Fruit fly (Drosophila melanogaster): ENCODE results near the gene Pak3.
A peak's percentile ranks its signal among the peaks of the same experiment; 100 is the strongest.

Pak3 gene

dm6 chr3R:16431707-16432106, 21.9 kb downstream of the Pak3 start (continued):
- TF ChIP-seq chif (GFP tag; optimal IDR thresholded peaks at IDR 0.05) (peak in 1 of 2 experiments; percentile 68), crol (GFP tag; IDR thresholded peaks at IDR 0.05) (no peak), cwo (GFP tag; optimal IDR thresholded peaks at IDR 0.05) (no peak), CG30431 (GFP tag; optimal IDR thresholded peaks at IDR 0.05) (no peak), GATAe (GFP tag; conservative IDR thresholded peaks at IDR 0.05) (no peak), CG9817 (tag; optimal IDR thresholded peaks at IDR 0.05) (peak; percentile 14), hkb (optimal IDR thresholded peaks at IDR 0.05) (peak; percentile 37), hkb (GFP tag; IDR thresholded peaks at IDR 0.05) (no peak), ab (GFP tag; optimal IDR thresholded peaks at IDR 0.05) (no peak), schlank (tag; optimal IDR thresholded peaks at IDR 0.05) (no peak), ham (GFP tag; IDR thresholded peaks at IDR 0.05) (no peak), CG7357 (GFP tag; IDR thresholded peaks at IDR 0.05) (no peak), nerfin-1 (tag; optimal IDR thresholded peaks at IDR 0.05) (peak; percentile 28), MESR4 (GFP tag; optimal IDR thresholded peaks at IDR 0.05) (no peak), Ssrp (tag; optimal IDR thresholded peaks at IDR 0.05) (no peak), CG9876 (GFP tag; optimal IDR thresholded peaks at IDR 0.05) (no peak), CG3838 (GFP tag; optimal IDR thresholded peaks at IDR 0.05) (no peak), sim (GFP tag; IDR thresholded peaks at IDR 0.05) (no peak), CG11560 (tag; IDR thresholded peaks at IDR 0.05) (no peak), CG10147 (GFP tag; optimal IDR thresholded peaks at IDR 0.05) (no peak), pho (GFP tag; optimal IDR thresholded peaks at IDR 0.05) (peak; percentile 14), Trl (optimal IDR thresholded peaks at IDR 0.05) (no peak), Trl (GFP tag; optimal IDR thresholded peaks at IDR 0.05) (peak; percentile 60), dm (GFP tag; optimal IDR thresholded peaks at IDR 0.05) (peak; percentile 38), Nf-YC (tag; optimal IDR thresholded peaks at IDR 0.05) (peak; percentile 33), ac (GFP tag; optimal IDR thresholded peaks at IDR 0.05) (no peak), onecut (GFP tag; IDR thresholded peaks at IDR 0.05) (peak; percentile 37; the same call in 1 of the 2 replicates), sens-2 (GFP tag; IDR thresholded peaks at IDR 0.05) (no peak), CG11247 (GFP tag; IDR thresholded peaks at IDR 0.05) (peak; percentile 55; the same call in 1 of the 2 replicates), HLH54F (GFP tag; optimal IDR thresholded peaks at IDR 0.05) (peak; percentile 17), usp (GFP tag; optimal IDR thresholded peaks at IDR 0.05) (no peak), CG30020 (tag; optimal IDR thresholded peaks at IDR 0.05) (no peak), sqz (GFP tag; optimal IDR thresholded peaks at IDR 0.05) (peak; percentile 19), CG10321 (GFP tag; IDR thresholded peaks at IDR 0.05) (no peak), nmo (GFP tag; optimal IDR thresholded peaks at IDR 0.05) (peak; percentile 40), HHEX (GFP tag; optimal IDR thresholded peaks at IDR 0.05) (no peak), jigr1 (GFP tag; IDR thresholded peaks at IDR 0.05) (no peak), CG2120 (GFP tag; optimal IDR thresholded peaks at IDR 0.05) (peak; percentile 20), insv (GFP tag; optimal IDR thresholded peaks at IDR 0.05) (no peak), aop (GFP tag; IDR thresholded peaks at IDR 0.05) (0 out of 2 replicates have a peak, but pooled peaks have one; percentile 47), fd3F (GFP tag; optimal IDR thresholded peaks at IDR 0.05) (no peak), ro (GFP tag; IDR thresholded peaks at IDR 0.05) (no peak), CG7839 (tag; optimal IDR thresholded peaks at IDR 0.05) (peak; percentile 44), CG7271 (tag; optimal IDR thresholded peaks at IDR 0.05) (no peak), CG3847 (GFP tag; IDR thresholded peaks at IDR 0.05) (0 out of 2 replicates have a peak, but pooled peaks have one; percentile 21), lab (GFP tag; optimal IDR thresholded peaks at IDR 0.05) (peak; percentile 17), Atf6 (GFP tag; IDR thresholded peaks at IDR 0.05) (no peak), MBD-R2 (GFP tag; IDR thresholded peaks at IDR 0.05) (peak; percentile 38; the same call in 1 of the 2 replicates), dan (GFP tag; IDR thresholded peaks at IDR 0.05) (no peak), bbx (GFP tag; IDR thresholded peaks at IDR 0.05; ENCODE audit: partially characterized antibody) (peak; percentile 65), Lhr (GFP tag; optimal IDR thresholded peaks at IDR 0.05) (peak; percentile 46), CG1529 (GFP tag; optimal IDR thresholded peaks at IDR 0.05) (no peak), dpn (GFP tag; optimal IDR thresholded peaks at IDR 0.05) (peak; percentile 47 to 57)
